Fruit fly (Drosophila melanogaster) whole organism, embryonic: ENCODE measurements around the gene CG9932.

Experiments used
- Abd-B ChIP-seq: fragments of 200-800 bp; sonication (Bioruptor generic); optimal IDR thresholded peaks from 2 replicates; lab custom pipeline; 2018; ENCODE audit warnings: missing biosample characterization, mild to moderate bottlenecking, missing genetic modification characterization, moderate library complexity
- Aef1 ChIP-seq: fragments of 200-800 bp; sonication (Bioruptor generic); IDR thresholded peaks from 3 replicates; pipeline ENCODE4 v1.3.6; 2022; ENCODE audit warnings: missing biosample characterization, missing genetic modification characterization
- CG10959 ChIP-seq: fragments of 200-800 bp; sonication (Bioruptor generic); IDR thresholded peaks from 2 replicates; pipeline ENCODE4 v1.3.6; 2022; ENCODE audit warnings: missing biosample characterization, missing genetic modification characterization
- CG10979 ChIP-seq: fragments of 200-800 bp; sonication (Bioruptor generic); optimal IDR thresholded peaks from 2 replicates; lab custom pipeline; 2018; ENCODE audit warnings: missing biosample characterization, mild to moderate bottlenecking, missing genetic modification characterization, moderate library complexity
- CG11247 ChIP-seq: fragments of 200-800 bp; sonication (Bioruptor generic); IDR thresholded peaks from 2 replicates; pipeline ENCODE4 v1.3.6; 2022; ENCODE audit warnings: missing biosample characterization, missing genetic modification characterization
- CG11456 ChIP-seq: fragments of 200-800 bp; sonication (Bioruptor generic); IDR thresholded peaks from 3 replicates; pipeline ENCODE4 v1.3.6; 2022; ENCODE audit warnings: missing biosample characterization, missing genetic modification characterization
- CG11504 ChIP-seq: fragments of 200-800 bp; sonication (Bioruptor generic); optimal IDR thresholded peaks from 3 replicates; lab custom pipeline; 2019; ENCODE audit warnings: missing biosample characterization, mild to moderate bottlenecking, missing genetic modification characterization, moderate library complexity
- CG1233 ChIP-seq: fragments of 200-800 bp; sonication (Bioruptor generic); optimal IDR thresholded peaks from 4 replicates; lab custom pipeline; 2018; ENCODE audit warnings: missing biosample characterization, mild to moderate bottlenecking, missing genetic modification characterization
- CG13424 ChIP-seq: fragments of 200-800 bp; sonication (Bioruptor generic); optimal IDR thresholded peaks from 2 replicates; lab custom pipeline; 2019; ENCODE audit warnings: missing biosample characterization, mild to moderate bottlenecking, missing genetic modification characterization, moderate library complexity
- CG14965 ChIP-seq: fragments of 200-800 bp; sonication (Bioruptor generic); optimal IDR thresholded peaks from 2 replicates; lab custom pipeline; 2016; ENCODE audit warnings: missing biosample characterization, missing genetic modification characterization, borderline replicate concordance
- CG15011 ChIP-seq: fragments of 200-800 bp; sonication (Bioruptor generic); optimal IDR thresholded peaks from 3 replicates; lab custom pipeline; 2018; ENCODE audit warnings: missing biosample characterization, mild to moderate bottlenecking, missing genetic modification characterization
- CG15269 ChIP-seq: fragments of 200-800 bp; sonication (Bioruptor generic); optimal IDR thresholded peaks from 2 replicates; lab custom pipeline; 2018; ENCODE audit warnings: missing biosample characterization, mild to moderate bottlenecking, missing genetic modification characterization, moderate library complexity
- CG1603 ChIP-seq: fragments of 200-800 bp; sonication (Bioruptor generic); optimal IDR thresholded peaks from 2 replicates; lab custom pipeline; 2019; ENCODE audit warnings: missing biosample characterization, mild to moderate bottlenecking, missing genetic modification characterization, moderate library complexity
- CG18011 ChIP-seq: fragments of 200-800 bp; sonication (Bioruptor generic); optimal IDR thresholded peaks from 2 replicates; lab custom pipeline; 2017; ENCODE audit warnings: missing biosample characterization, missing genetic modification characterization, mild to moderate bottlenecking, moderate library complexity, missing genotype
- CG1832 ChIP-seq: fragments of 200-800 bp; sonication (Bioruptor generic); optimal IDR thresholded peaks from 2 replicates; lab custom pipeline; 2017; ENCODE audit warnings: missing biosample characterization, mild to moderate bottlenecking, missing genetic modification characterization, inconsistent platforms
- CG18476 ChIP-seq: fragments of 200-800 bp; sonication (Bioruptor generic); optimal IDR thresholded peaks from 2 replicates; lab custom pipeline; 2016; ENCODE audit warnings: missing biosample characterization, mild to moderate bottlenecking, missing genetic modification characterization
- CG2678 ChIP-seq: fragments of 200-800 bp; sonication (Bioruptor generic); optimal IDR thresholded peaks from 3 replicates; lab custom pipeline; 2019; ENCODE audit warnings: missing biosample characterization, mild to moderate bottlenecking, missing genetic modification characterization, moderate library complexity
- CG34376 ChIP-seq: fragments of 200-800 bp; sonication (Bioruptor generic); optimal IDR thresholded peaks from 2 replicates; lab custom pipeline; 2018; ENCODE audit warnings: missing biosample characterization, mild to moderate bottlenecking, missing genetic modification characterization
- CG43689 ChIP-seq: fragments of 200-800 bp; sonication (Bioruptor generic); IDR thresholded peaks from 2 replicates; pipeline ENCODE4 v1.3.6; 2022; ENCODE audit warnings: missing biosample characterization, missing genetic modification characterization
- CG6175 ChIP-seq: fragments of 200-800 bp; sonication (Bioruptor generic); IDR thresholded peaks from 3 replicates; pipeline ENCODE4 v1.3.6; 2022; ENCODE audit warnings: missing biosample characterization, missing genetic modification characterization
- CG7839 ChIP-seq: fragments of 200-800 bp; sonication (Bioruptor generic); optimal IDR thresholded peaks from 3 replicates; lab custom pipeline; 2018; ENCODE audit warnings: missing biosample characterization, mild to moderate bottlenecking, missing genetic modification characterization, moderate library complexity
- CG7987 ChIP-seq: fragments of 200-800 bp; sonication (Bioruptor generic); optimal IDR thresholded peaks from 2 replicates; lab custom pipeline; 2018; ENCODE audit warnings: missing biosample characterization, mild to moderate bottlenecking, missing genetic modification characterization, moderate library complexity
- CG9215 ChIP-seq: fragments of 200-800 bp; sonication (Bioruptor generic); IDR thresholded peaks from 2 replicates; pipeline ENCODE4 v1.3.6; 2022; ENCODE audit warnings: missing biosample characterization, missing genetic modification characterization
- CTCF ChIP-seq: fragments of 200-800 bp; sonication (Bioruptor generic); optimal IDR thresholded peaks from 2 replicates; lab custom pipeline; 2017; ENCODE audit warnings: missing biosample characterization, mild to moderate bottlenecking, missing genetic modification characterization, moderate library complexity
- CrebB ChIP-seq: fragments of 200-800 bp; sonication (Bioruptor generic); optimal IDR thresholded peaks from 3 replicates; lab custom pipeline; 2018; ENCODE audit warnings: missing biosample characterization, mild to moderate bottlenecking, missing genetic modification characterization
- Deaf1 ChIP-seq: fragments of 200-800 bp; optimal IDR thresholded peaks from 3 replicates; lab custom pipeline; 2019; ENCODE audit warnings: missing biosample characterization, mild to moderate bottlenecking, missing genetic modification characterization, moderate library complexity
- Fer3 ChIP-seq: fragments of 200-800 bp; sonication (Bioruptor generic); optimal IDR thresholded peaks from 2 replicates; lab custom pipeline; 2018; ENCODE audit warnings: missing biosample characterization, mild to moderate bottlenecking, missing genetic modification characterization, moderate library complexity
- HmgZ ChIP-seq: fragments of 200-800 bp; sonication (Bioruptor generic); optimal IDR thresholded peaks from 2 replicates; lab custom pipeline; 2018; ENCODE audit warnings: missing biosample characterization, mild to moderate bottlenecking, missing genetic modification characterization
- NC2β ChIP-seq: fragments of 200-800 bp; sonication (Bioruptor generic); optimal IDR thresholded peaks from 2 replicates; lab custom pipeline; 2016; ENCODE audit warnings: missing biosample characterization, missing genetic modification characterization
- Pdp1 ChIP-seq, 2 experiments: fragments of 200-800 bp; sonication (Bioruptor generic); optimal IDR thresholded peaks; 3 replicates each; lab custom pipeline; 2016; ENCODE audit warnings: missing biosample characterization in 2 of 2, missing genetic modification characterization in 2 of 2, mild to moderate bottlenecking in 1 of 2, moderate library complexity in 1 of 2
- YL-1 ChIP-seq: fragments of 200-800 bp; sonication (Bioruptor generic); optimal IDR thresholded peaks from 3 replicates; lab custom pipeline; 2017; ENCODE audit warnings: missing biosample characterization, mild to moderate bottlenecking, missing genetic modification characterization
- bbx ChIP-seq: fragments of 200-800 bp; sonication (Bioruptor generic); IDR thresholded peaks from 2 replicates; pipeline ENCODE4 v1.3.6; 2022; ENCODE audit warnings: missing biosample characterization, missing genetic modification characterization; ENCODE audit not compliant: partially characterized antibody
- bsh ChIP-seq, 2 experiments: fragments of 200-800 bp; sonication (Bioruptor generic); optimal IDR thresholded peaks; 2 replicates each; lab custom pipeline; 2017 to 2018; ENCODE audit warnings: mild to moderate bottlenecking in 2 of 2, missing biosample characterization in 2 of 2, missing genetic modification characterization in 2 of 2, moderate library complexity in 1 of 2
- chinmo ChIP-seq: fragments of 200-800 bp; sonication (Bioruptor generic); IDR thresholded peaks from 4 replicates; pipeline ENCODE4 v1.3.6; 2022; ENCODE audit warnings: missing biosample characterization, missing genetic modification characterization; ENCODE audit not compliant: partially characterized antibody
- fd3F ChIP-seq: fragments of 200-800 bp; sonication (Bioruptor generic); optimal IDR thresholded peaks from 2 replicates; lab custom pipeline; 2018; ENCODE audit warnings: missing biosample characterization, mild to moderate bottlenecking, missing genetic modification characterization, moderate library complexity
- gem ChIP-seq: fragments of 200-800 bp; sonication (Bioruptor generic); optimal IDR thresholded peaks from 2 replicates; lab custom pipeline; 2019; ENCODE audit warnings: missing biosample characterization, mild to moderate bottlenecking, missing genetic modification characterization, moderate library complexity
- lab ChIP-seq: fragments of 200-800 bp; sonication (Bioruptor generic); optimal IDR thresholded peaks from 3 replicates; lab custom pipeline; 2017; ENCODE audit warnings: missing biosample characterization, missing genetic modification characterization, mild to moderate bottlenecking, moderate library complexity, missing genetic modification reagents
- nmo ChIP-seq: fragments of 200-800 bp; sonication (Bioruptor generic); optimal IDR thresholded peaks from 2 replicates; lab custom pipeline; 2018; ENCODE audit warnings: missing biosample characterization, mild to moderate bottlenecking, missing genetic modification characterization, moderate library complexity
- phol ChIP-seq: fragments of 200-800 bp; sonication (Bioruptor generic); optimal IDR thresholded peaks from 3 replicates; lab custom pipeline; 2018; ENCODE audit warnings: missing biosample characterization, mild to moderate bottlenecking, missing genetic modification characterization, moderate library complexity
- psq ChIP-seq: fragments of 200-800 bp; sonication (Bioruptor generic); optimal IDR thresholded peaks from 2 replicates; lab custom pipeline; 2017; ENCODE audit warnings: missing biosample characterization, missing genetic modification characterization
- ro ChIP-seq: fragments of 200-800 bp; sonication (Bioruptor generic); IDR thresholded peaks from 2 replicates; pipeline ENCODE4 v1.3.6; 2022; ENCODE audit warnings: missing biosample characterization, missing genetic modification characterization
- slbo ChIP-seq: fragments of 200-800 bp; sonication (Bioruptor generic); IDR thresholded peaks from 2 replicates; pipeline ENCODE4 v1.3.6; 2022; ENCODE audit warnings: missing biosample characterization, missing genetic modification characterization
- slp2 ChIP-seq: fragments of 200-800 bp; sonication (Bioruptor generic); optimal IDR thresholded peaks from 2 replicates; lab custom pipeline; 2016; ENCODE audit warnings: missing biosample characterization, missing genetic modification characterization
- ssp ChIP-seq: fragments of 200-800 bp; sonication (Bioruptor generic); IDR thresholded peaks from 2 replicates; pipeline ENCODE4 v1.3.6; 2022; ENCODE audit warnings: missing biosample characterization, missing genetic modification characterization
- tll ChIP-seq, 2 experiments: fragments of 200-800 bp in 1 of 2; fragments of >200 bp in 1 of 2; sonication (Bioruptor generic) in 1 of 2; optimal IDR thresholded peaks; 2 replicates each; lab custom pipeline; 2017 to 2019; ENCODE audit warnings: missing biosample characterization in 2 of 2, missing genetic modification characterization in 2 of 2, mild to moderate bottlenecking in 1 of 2, moderate library complexity in 1 of 2
- trh ChIP-seq: fragments of 200-800 bp; sonication (Bioruptor generic); optimal IDR thresholded peaks from 2 replicates; lab custom pipeline; 2016; ENCODE audit warnings: missing biosample characterization, missing genetic modification characterization
- tx ChIP-seq: fragments of 200-800 bp; sonication (Bioruptor generic); optimal IDR thresholded peaks from 2 replicates; lab custom pipeline; 2016; ENCODE audit warnings: missing biosample characterization, missing genetic modification characterization
- z ChIP-seq: fragments of 200-800 bp; sonication (Bioruptor generic); IDR thresholded peaks from 3 replicates; pipeline ENCODE4 v1.3.6; 2022; ENCODE audit warnings: missing biosample characterization, missing genetic modification characterization
- zf30C ChIP-seq: fragments of 200-800 bp; sonication (Bioruptor generic); optimal IDR thresholded peaks from 3 replicates; lab custom pipeline; 2018; ENCODE audit warnings: missing biosample characterization, mild to moderate bottlenecking, missing genetic modification characterization
- zfh1 ChIP-seq: fragments of 200-800 bp; sonication (Bioruptor generic); IDR thresholded peaks from 3 replicates; pipeline ENCODE4 v1.3.6; 2022; ENCODE audit warnings: missing biosample characterization, missing genetic modification characterization

Gene CG9932

dm6 chr2L:13072747-13073355 is 12.9 kb upstream of the CG9932 start (continued):
- no peak for TF ChIP-seq slp2
- no peak for TF ChIP-seq HmgZ (tag; lab: Kevin White, UChicago)
- TF ChIP-seq CG10959 (GFP tag; lab: Robert Waterston, UW): no peak
- TF ChIP-seq phol (tag; lab: Kevin White, UChicago): peak; percentile 11
- TF ChIP-seq CG18011 (GFP tag; lab: Kevin White, UChicago): no peak
- no peak for TF ChIP-seq CG7987 (GFP tag; lab: Kevin White, UChicago)
- no peak for TF ChIP-seq ro (GFP tag; lab: Robert Waterston, UW)
- no peak for TF ChIP-seq YL-1 (GFP tag; lab: Kevin White, UChicago)
- peak; percentile 29 for TF ChIP-seq nmo (GFP tag; lab: Kevin White, UChicago)
- no peak for TF ChIP-seq CG43689 (GFP tag; lab: Robert Waterston, UW)
- TF ChIP-seq CG2678 (tag; lab: Kevin White, UChicago): peak; percentile 37
- peak; percentile 29 for TF ChIP-seq CG7839 (tag; lab: Kevin White, UChicago)
- no peak for TF ChIP-seq CG11456 (GFP tag; lab: Robert Waterston, UW)
- TF ChIP-seq tx (GFP tag; lab: Kevin White, UChicago): no peak
- no peak for TF ChIP-seq CTCF
- no peak for TF ChIP-seq CG15011
- no peak for TF ChIP-seq CG10979 (tag; lab: Kevin White, UChicago)
- no peak for TF ChIP-seq Fer3 (tag; lab: Kevin White, UChicago)
- no peak for TF ChIP-seq CG9215 (GFP tag; lab: Robert Waterston, UW)
- peak; percentile 10 for TF ChIP-seq CG13424 (tag; lab: Kevin White, UChicago)
- no peak for TF ChIP-seq CG1233 (GFP tag; lab: Kevin White, UChicago)
- no peak for TF ChIP-seq CG11247 (GFP tag; lab: Robert Waterston, UW)
- no peak for TF ChIP-seq CG18476 (GFP tag; lab: Kevin White, UChicago)
- TF ChIP-seq Aef1 (GFP tag; lab: Robert Waterston, UW): peak; percentile 15; the same call in 1 of the 3 replicates
- TF ChIP-seq tll (GFP tag; optimal IDR thresholded peaks at IDR 0.05; lab: Kevin White, UChicago): no peak
- no peak for TF ChIP-seq CG1603 (tag; lab: Kevin White, UChicago)
- peak; percentile 18 for TF ChIP-seq CG15269 (tag; lab: Kevin White, UChicago)
- no peak for TF ChIP-seq CrebB (tag; lab: Kevin White, UChicago)
- no peak for TF ChIP-seq zfh1 (GFP tag; lab: Robert Waterston, UW)
- TF ChIP-seq gem (tag; lab: Kevin White, UChicago): peak; percentile 38
- TF ChIP-seq trh (GFP tag; lab: Kevin White, UChicago): no peak
- 0 out of 2 replicates have a peak, but pooled peaks have one; percentile 21 for TF ChIP-seq slbo
- TF ChIP-seq psq (GFP tag; lab: Kevin White, UChicago): no peak
- no peak for TF ChIP-seq zf30C (GFP tag; lab: Kevin White, UChicago)
- peak; percentile 57 for TF ChIP-seq CG11504 (tag; lab: Kevin White, UChicago)
- TF ChIP-seq bsh (GFP tag; optimal IDR thresholded peaks at IDR 0.05; lab: Kevin White, UChicago): no peak
- TF ChIP-seq Deaf1 (tag; lab: Kevin White, UChicago): no peak
- TF ChIP-seq lab (GFP tag; lab: Kevin White, UChicago): no peak
- no peak for TF ChIP-seq CG1832 (GFP tag; lab: Kevin White, UChicago)
- TF ChIP-seq CG34376: no peak
- peak; percentile 23 for TF ChIP-seq Abd-B (GFP tag; lab: Kevin White, UChicago)
- TF ChIP-seq z (GFP tag; lab: Robert Waterston, UW): no peak
- TF ChIP-seq NC2β (GFP tag; lab: Kevin White, UChicago): no peak
- TF ChIP-seq fd3F (GFP tag; lab: Kevin White, UChicago): peak; percentile 15
- no peak for TF ChIP-seq CG14965
- no peak for TF ChIP-seq ssp (GFP tag; lab: Robert Waterston, UW)
- no peak for TF ChIP-seq bbx (GFP tag; lab: Robert Waterston, UW)
- no peak for TF ChIP-seq Pdp1 (GFP tag; optimal IDR thresholded peaks at IDR 0.05; lab: Kevin White, UChicago)
- TF ChIP-seq CG6175 (GFP tag; lab: Robert Waterston, UW): no peak
- 0 out of 4 replicates have a peak, but pooled peaks have one; percentile 38 for TF ChIP-seq chinmo
